Worm (Caenorhabditis elegans) whole organism, L4/young adult: ENCODE measurements around the gene T08B6.1.

Experiments
- W03F9.2 ChIP-seq: fragments of 150-350 bp; optimal IDR thresholded peaks from 2 replicates; lab custom pipeline; 2014; ENCODE audit warnings: missing biosample characterization, missing genetic modification characterization
- dao-5 ChIP-seq: sonication (generic microtip); optimal IDR thresholded peaks from 2 replicates; lab custom pipeline; 2016; ENCODE audit warnings: missing genotype, missing genetic modification characterization, moderate library complexity, missing compliant biosample characterization
- him-1 ChIP-seq: sonication (generic microtip); optimal IDR thresholded peaks from 2 replicates; lab custom pipeline; 2016; ENCODE audit warnings: missing genotype, missing genetic modification reagents, missing genetic modification characterization, missing compliant biosample characterization

T08B6.1 gene

ce11 chrIV:4883984-4884383 is 3.2 kb downstream of the T08B6.1 start, which contains the start of gene str-166:
Gene str-166 (plus strand): TSS chrIV:4884284.
- TF ChIP-seq him-1 (tag; lab: Kevin White, UChicago) (no peak), W03F9.2 (no peak), dao-5 (tag; lab: Kevin White, UChicago) (no peak)

- TF ChIP-seq W03F9.2, result peak; percentile 6
- TF ChIP-seq dao-5 (tag; lab: Kevin White, UChicago), result no peak
- TF ChIP-seq him-1 (tag; lab: Kevin White, UChicago), result no peak
Observed at ce11 chrIV:4880634-4881033, 6.5 kb downstream of the T08B6.1 start.

ce11 chrIV:4877102-4877501 is 10.1 kb downstream of the T08B6.1 start, which contains the start of gene str-170:
Gene str-170 (plus strand): TSS chrIV:4877402.
- TF ChIP-seq W03F9.2 (no peak), dao-5 (tag; lab: Kevin White, UChicago) (no peak), him-1 (tag; lab: Kevin White, UChicago) (no peak)

ce11 chrIV:4874603-4875002 is 12.6 kb downstream of the T08B6.1 start, which contains the start of gene str-174:
Gene str-174 (minus strand): TSS chrIV:4874703.
- no peak for TF ChIP-seq him-1 (tag; lab: Kevin White, UChicago)
- TF ChIP-seq W03F9.2, result no peak
- TF ChIP-seq dao-5 (tag; lab: Kevin White, UChicago), result no peak

ce11 chrIV:4870546-4870945 is 16.6 kb downstream of the T08B6.1 start, which contains the start of gene str-175:
Gene str-175 (minus strand): TSS chrIV:4870646.
- TF ChIP-seq him-1 (tag; lab: Kevin White, UChicago) (no peak), W03F9.2 (no peak), dao-5 (tag; lab: Kevin White, UChicago) (no peak)

- TF ChIP-seq dao-5 (tag; lab: Kevin White, UChicago), result no peak
- no peak for TF ChIP-seq him-1 (tag; lab: Kevin White, UChicago)
Observed at ce11 chrIV:4867610-4868009, 19.5 kb downstream of the T08B6.1 start, which contains the start of gene str-172. Gene str-172 (minus strand): TSS chrIV:4867710.

- TF ChIP-seq him-1 (tag; lab: Kevin White, UChicago) (no peak), dao-5 (tag; lab: Kevin White, UChicago) (no peak), W03F9.2 (no peak)
Observed at ce11 chrIV:4866599-4866998, 20.6 kb downstream of the T08B6.1 start.

ce11 chrIV:4864524-4864923 is 22.6 kb downstream of the T08B6.1 start:
- TF ChIP-seq him-1 (tag; lab: Kevin White, UChicago) (no peak), dao-5 (tag; lab: Kevin White, UChicago) (no peak), W03F9.2 (no peak)

ce11 chrIV:4861449-4861848 is 25.7 kb downstream of the T08B6.1 start, which contains the start of the genes Y17G9A.4 and str-173:
Gene Y17G9A.4 (minus strand): TSS chrIV:4861549.
Gene str-173 (plus strand): TSS chrIV:4861773.
- TF ChIP-seq him-1 (tag; lab: Kevin White, UChicago) (no peak), dao-5 (tag; lab: Kevin White, UChicago) (no peak), W03F9.2 (no peak)

ce11 chrIV:4858573-4858972 is 28.6 kb downstream of the T08B6.1 start, which contains the start of gene Y17G9A.3:
Gene Y17G9A.3 (minus strand): TSS chrIV:4858673.
- TF ChIP-seq dao-5 (tag; lab: Kevin White, UChicago) (no peak), him-1 (tag; lab: Kevin White, UChicago) (no peak), W03F9.2 (no peak)

- no peak for TF ChIP-seq dao-5 (tag; lab: Kevin White, UChicago)
- no peak for TF ChIP-seq W03F9.2
- no peak for TF ChIP-seq him-1 (tag; lab: Kevin White, UChicago)
Observed at ce11 chrIV:4856195-4856594, 31.0 kb downstream of the T08B6.1 start, which contains the start of gene Y17G9A.2. Gene Y17G9A.2 (minus strand): TSS chrIV:4856295.

ce11 chrIV:4846793-4847192 is 40.4 kb downstream of the T08B6.1 start, which contains the start of gene tat-2:
Gene tat-2 (minus strand): TSS chrIV:4846893.
- TF ChIP-seq him-1 (tag; lab: Kevin White, UChicago), result no peak
- no peak for TF ChIP-seq W03F9.2
- no peak for TF ChIP-seq dao-5 (tag; lab: Kevin White, UChicago)

- TF ChIP-seq him-1 (tag; lab: Kevin White, UChicago), result no peak
- no peak for TF ChIP-seq W03F9.2
- no peak for TF ChIP-seq dao-5 (tag; lab: Kevin White, UChicago)
Observed at ce11 chrIV:4842030-4842429, 45.1 kb downstream of the T08B6.1 start.
